Worm (Caenorhabditis elegans): Measurements from ENCODE around the gene enu-3.6.

Gene enu-3.6

DNA sequence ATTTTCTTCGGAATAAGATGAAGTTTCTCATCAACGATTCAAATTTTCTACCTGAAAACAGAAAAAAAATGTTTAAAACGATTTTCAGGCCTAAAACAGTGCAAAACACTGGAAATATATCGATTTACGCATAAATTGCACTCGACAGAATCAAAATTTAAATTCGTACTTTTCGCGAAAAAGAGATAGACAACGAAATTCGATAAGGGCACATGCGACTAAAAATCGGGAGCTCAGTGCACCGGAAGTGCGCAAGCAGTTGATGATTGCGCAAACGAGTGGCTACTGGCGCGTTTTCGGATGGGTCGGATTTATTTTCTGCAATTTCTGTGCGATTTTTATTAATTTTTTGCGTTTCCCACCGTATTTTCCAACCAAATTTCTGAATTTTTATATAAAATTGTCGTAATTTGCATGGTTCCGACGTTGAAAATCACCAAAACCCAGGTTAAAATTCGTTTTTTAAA lies 43.2 kb upstream of the enu-3.6 start, which contains the start of the genes Y39A1A.21 and Y39A1A.22 (continued):
- TF ChIP-seq egl-44 (GFP tag; IDR thresholded peaks at IDR 0.05) (peak; percentile 65; the same call in 1 of the 2 replicates), ceh-27 (GFP tag; optimal IDR thresholded peaks at IDR 0.05) (peak; percentile 57), nhr-80 (tag; optimal IDR thresholded peaks at IDR 0.05) (peak; percentile 70), tlf-1 (GFP tag; optimal IDR thresholded peaks at IDR 0.05) (peak; percentile 69), F10E7.11 (tag; optimal IDR thresholded peaks at IDR 0.05) (no peak), bed-1 (GFP tag; IDR thresholded peaks at IDR 0.05) (no peak), let-607 (tag; optimal IDR thresholded peaks at IDR 0.05) (peak in 1 of 2 experiments; percentile 26), B0035.1 (tag; optimal IDR thresholded peaks at IDR 0.05) (no peak), madf-6 (GFP tag; IDR thresholded peaks at IDR 0.05) (peak; percentile 84), die-1 (tag; optimal IDR thresholded peaks at IDR 0.05) (no peak), rcor-1 (GFP tag; IDR thresholded peaks at IDR 0.05) (peak; percentile 79), sdz-38 (tag; optimal IDR thresholded peaks at IDR 0.05) (no peak), K11D2.4 (GFP tag; IDR thresholded peaks at IDR 0.05) (peak; percentile 74), F57A8.1 (GFP tag; optimal IDR thresholded peaks at IDR 0.05) (no peak)

DNA sequence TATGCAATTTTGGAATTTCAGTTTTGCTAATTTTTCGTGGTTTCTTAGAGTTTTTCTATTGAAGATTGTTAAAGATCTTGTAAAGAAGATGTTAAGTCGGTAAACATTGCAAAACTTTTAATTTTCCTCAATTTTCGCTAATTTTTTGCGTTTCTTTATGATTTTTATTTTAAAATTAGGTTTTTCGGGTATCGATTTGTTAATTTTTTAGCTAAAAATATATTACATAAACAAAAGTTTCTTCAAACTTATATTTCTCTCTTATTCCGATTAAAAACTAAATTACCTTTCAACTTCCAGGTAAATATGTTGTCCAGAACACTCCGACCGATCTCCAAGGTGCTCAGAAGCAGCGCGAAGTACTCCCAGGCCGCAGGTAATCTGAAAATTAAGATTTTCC lies 42.8 kb upstream of the enu-3.6 start, which contains the start of gene mrpl-12:
Gene mrpl-12, plus strand, starts transcription at position 301 of the 400 bp plus-strand sequence.
- TF ChIP-seq ztf-3 (GFP tag; optimal IDR thresholded peaks at IDR 0.05) (no peak), ztf-18 (tag; optimal IDR thresholded peaks at IDR 0.05) (no peak), lin-54 (GFP tag; optimal IDR thresholded peaks at IDR 0.05) (no peak), xnd-1 (tag; optimal IDR thresholded peaks at IDR 0.05) (no peak), snpc-4 (GFP tag; optimal IDR thresholded peaks at IDR 0.05) (no peak), snpc-4 (tag; optimal IDR thresholded peaks at IDR 0.05) (no peak), rpc-1 (optimal IDR thresholded peaks at IDR 0.05) (no peak), rpc-1 (tag; optimal IDR thresholded peaks at IDR 0.05) (no peak), tlf-1 (GFP tag; optimal IDR thresholded peaks at IDR 0.05) (no peak), nhr-27 (tag; optimal IDR thresholded peaks at IDR 0.05) (no peak), dox-1 (GFP tag; IDR thresholded peaks at IDR 0.05) (no peak), D2030.7 (GFP tag; IDR thresholded peaks at IDR 0.05) (no peak), hlh-12 (tag; optimal IDR thresholded peaks at IDR 0.05) (no peak), nhr-80 (tag; optimal IDR thresholded peaks at IDR 0.05) (no peak)

DNA sequence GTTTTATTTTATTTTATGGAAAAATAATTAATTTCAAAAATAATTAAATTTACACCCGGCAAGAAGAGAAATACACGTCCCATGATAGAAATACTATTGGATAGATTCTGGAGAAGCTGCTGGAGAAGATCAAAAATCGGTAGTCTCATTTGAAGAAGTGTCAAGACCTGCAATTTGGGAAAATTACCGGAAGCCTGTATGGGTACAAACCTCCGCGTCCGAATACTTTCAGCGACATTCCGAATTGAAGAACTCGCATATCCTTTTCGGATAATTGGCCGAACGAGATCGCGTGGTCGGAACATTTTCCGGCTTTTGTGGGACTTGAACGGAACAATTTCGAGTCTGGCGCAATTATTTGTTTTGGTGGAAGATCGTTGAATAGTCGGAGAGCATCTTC lies 41.8 kb upstream of the enu-3.6 start:
- TF ChIP-seq madf-3 (GFP tag; IDR thresholded peaks at IDR 0.05) = 0 out of 2 replicates have a peak, but pooled peaks have one; percentile 31
- no peak for TF ChIP-seq fkh-3 (tag; optimal IDR thresholded peaks at IDR 0.05)
- TF ChIP-seq nfyb-1 (GFP tag; IDR thresholded peaks at IDR 0.05) = peak; percentile 53; the same call in 1 of the 2 replicates
- TF ChIP-seq pha-4 (tag; optimal IDR thresholded peaks at IDR 0.05) = no peak
- 0 out of 2 replicates have a peak, but pooled peaks have one; percentile 52 for TF ChIP-seq Y79H2A.3 (GFP tag; conservative IDR thresholded peaks at IDR 0.05)
- TF ChIP-seq madf-6 (GFP tag; IDR thresholded peaks at IDR 0.05) = peak; percentile 22; the same call in 1 of the 2 replicates
- TF ChIP-seq ztf-18 (tag; optimal IDR thresholded peaks at IDR 0.05) = peak; percentile 37

DNA sequence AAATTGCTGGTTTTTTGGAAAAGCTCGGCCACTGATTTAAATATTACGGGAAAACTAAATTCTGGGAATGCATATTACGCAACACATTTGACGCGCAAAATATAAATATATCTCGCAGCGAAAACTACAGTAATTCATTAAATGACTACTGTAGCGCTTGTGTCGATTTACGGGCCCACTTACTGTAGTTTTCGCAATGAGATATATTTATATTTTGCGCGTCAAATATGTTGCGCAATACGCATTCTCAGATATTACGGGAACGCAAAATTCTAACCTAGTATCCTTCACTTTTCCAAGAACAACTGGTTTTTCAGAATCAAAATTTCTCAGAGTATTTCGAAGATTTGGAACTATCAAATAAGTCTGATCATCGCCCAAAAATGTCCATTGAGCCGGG lies 40.6 kb upstream of the enu-3.6 start:
- TF ChIP-seq cebp-2 (GFP tag; IDR thresholded peaks at IDR 0.05) (no peak), lsl-1 (GFP tag; optimal IDR thresholded peaks at IDR 0.05) (peak; percentile 45), attf-5 (GFP tag; optimal IDR thresholded peaks at IDR 0.05) (no peak)
